Worm (Caenorhabditis elegans) whole organism, young adult: ENCODE measurements around the gene C36B7.1.

ENCODE experiments used
- B0019.2 ChIP-seq: fragments of 200-800 bp; sonication (Bioruptor generic); conservative IDR thresholded peaks from 2 replicates; pipeline ENCODE4 v1.3.6; 2022; ENCODE audit warnings: missing genetic modification reagents, missing genetic modification characterization, missing compliant biosample characterization
- D2030.7 ChIP-seq: fragments of 200-800 bp; sonication (Bioruptor generic); IDR thresholded peaks from 2 replicates; pipeline ENCODE4 v1.3.6; 2022; ENCODE audit warnings: missing genetic modification reagents, missing genetic modification characterization, missing compliant biosample characterization
- F33H1.4 ChIP-seq: fragments of 200-800 bp; sonication (Bioruptor generic); IDR thresholded peaks from 2 replicates; pipeline ENCODE4 v1.3.6; 2022; ENCODE audit warnings: missing genetic modification reagents, missing genetic modification characterization, missing compliant biosample characterization
- F49E8.2 ChIP-seq: sonication (generic microtip); optimal IDR thresholded peaks from 3 replicates; lab custom pipeline; 2017; ENCODE audit warnings: missing genetic modification characterization, mild to moderate bottlenecking, missing compliant biosample characterization, antibody characterized with exemption, moderate library complexity; ENCODE audit not compliant: insufficient read depth
- F55B11.4 ChIP-seq: sonication (generic microtip); optimal IDR thresholded peaks from 2 replicates; lab custom pipeline; 2016; ENCODE audit warnings: missing compliant biosample characterization, missing genetic modification characterization, borderline replicate concordance; ENCODE audit not compliant: insufficient read depth
- K11D2.4 ChIP-seq: fragments of 200-800 bp; sonication (Bioruptor generic); IDR thresholded peaks from 2 replicates; pipeline ENCODE4 v1.3.6; 2022; ENCODE audit warnings: missing genetic modification reagents, missing genetic modification characterization, missing compliant biosample characterization
- Y53F4B.3 ChIP-seq: fragments of 200-800 bp; sonication (Bioruptor generic); IDR thresholded peaks from 2 replicates; pipeline ENCODE4 v1.3.6; 2022; ENCODE audit warnings: missing genetic modification reagents, missing genetic modification characterization, missing compliant biosample characterization
- Y67H2A.10 ChIP-seq: fragments of 200-800 bp; sonication (Bioruptor generic); conservative IDR thresholded peaks from 2 replicates; pipeline ENCODE4 v1.3.6; 2022; ENCODE audit warnings: missing genetic modification reagents, missing genetic modification characterization, missing compliant biosample characterization
- ama-1 ChIP-seq, 3 experiments: fragments of 150-350 bp in 1 of 3; sonication (generic microtip) in 2 of 3; optimal IDR thresholded peaks; 2 replicates each; lab custom pipeline; 2014 to 2018; ENCODE audit warnings: missing biosample characterization in 2 of 3, missing genetic modification characterization in 2 of 3, missing genetic modification reagents in 2 of 3
- attf-6 ChIP-seq: fragments of 200-800 bp; sonication (Bioruptor generic); IDR thresholded peaks from 2 replicates; pipeline ENCODE4 v1.3.6; 2022; ENCODE audit warnings: missing genetic modification reagents, missing genetic modification characterization, missing compliant biosample characterization
- ccch-3 ChIP-seq: fragments of 200-800 bp; sonication (Bioruptor generic); optimal IDR thresholded peaks from 2 replicates; lab custom pipeline; 2018; ENCODE audit warnings: mild to moderate bottlenecking, missing genetic modification characterization, missing compliant biosample characterization
- cebp-1 ChIP-seq, 2 experiments: fragments of 200-800 bp in 1 of 2; sonication (Bioruptor generic) in 1 of 2; sonication (generic microtip) in 1 of 2; IDR thresholded peaks in 1 of 2; optimal IDR thresholded peaks in 1 of 2; 2 replicates each; pipeline versions ENCODE4 v1.3.6 to Lab custom; 2017 to 2022; ENCODE audit warnings: missing compliant biosample characterization in 2 of 2, missing genetic modification characterization in 2 of 2, mild to moderate bottlenecking in 1 of 2, missing genetic modification reagents in 1 of 2, moderate library complexity in 1 of 2
- cebp-2 ChIP-seq: fragments of 200-800 bp; sonication (Bioruptor generic); IDR thresholded peaks from 2 replicates; pipeline ENCODE4 v1.3.6; 2022; ENCODE audit warnings: missing genetic modification characterization, missing compliant biosample characterization
- ceh-100 ChIP-seq: fragments of 200-800 bp; sonication (Bioruptor generic); IDR thresholded peaks from 2 replicates; pipeline ENCODE4 v1.3.6; 2022; ENCODE audit warnings: missing genetic modification reagents, missing genetic modification characterization, missing compliant biosample characterization
- ceh-27 ChIP-seq: fragments of 200-800 bp; sonication (Bioruptor generic); optimal IDR thresholded peaks from 2 replicates; lab custom pipeline; 2018; ENCODE audit warnings: mild to moderate bottlenecking, missing genetic modification characterization, moderate library complexity, missing compliant biosample characterization
- dox-1 ChIP-seq: fragments of 200-800 bp; sonication (Bioruptor generic); IDR thresholded peaks from 2 replicates; pipeline ENCODE4 v1.3.6; 2022; ENCODE audit warnings: missing genetic modification reagents, missing genetic modification characterization, missing compliant biosample characterization
- egl-18 ChIP-seq: fragments of 200-800 bp; sonication (Bioruptor generic); IDR thresholded peaks from 2 replicates; pipeline ENCODE4 v1.3.6; 2022; ENCODE audit warnings: missing genetic modification reagents, missing genetic modification characterization, missing compliant biosample characterization
- egl-44 ChIP-seq: fragments of 200-800 bp; sonication (Bioruptor generic); IDR thresholded peaks from 2 replicates; pipeline ENCODE4 v1.3.6; 2022; ENCODE audit warnings: missing genetic modification reagents, missing genetic modification characterization, missing compliant biosample characterization
- gei-17 ChIP-seq: fragments of 200-800 bp; sonication (Bioruptor generic); optimal IDR thresholded peaks from 2 replicates; lab custom pipeline; 2018; ENCODE audit warnings: mild to moderate bottlenecking, missing genetic modification characterization, missing compliant biosample characterization
- him-1 ChIP-seq: sonication (generic microtip); optimal IDR thresholded peaks from 2 replicates; lab custom pipeline; 2016; ENCODE audit warnings: missing genotype, missing genetic modification reagents, missing genetic modification characterization, missing compliant biosample characterization
- hmg-1.2 ChIP-seq: fragments of 200-800 bp; sonication (Bioruptor generic); IDR thresholded peaks from 2 replicates; pipeline ENCODE4 v1.3.6; 2022; ENCODE audit warnings: missing genetic modification reagents, missing genetic modification characterization, missing compliant biosample characterization
- hmg-20 ChIP-seq: fragments of 200-800 bp; sonication (Bioruptor generic); IDR thresholded peaks from 2 replicates; pipeline ENCODE4 v1.3.6; 2022; ENCODE audit warnings: missing genetic modification reagents, missing genetic modification characterization, missing compliant biosample characterization
- hrde-1 ChIP-seq: sonication (generic microtip); optimal IDR thresholded peaks from 2 replicates; lab custom pipeline; 2016; ENCODE audit warnings: missing genetic modification characterization, mild to moderate bottlenecking, missing compliant biosample characterization, moderate library complexity, missing genotype, missing genetic modification reagents, borderline replicate concordance
- lag-1 ChIP-seq: fragments of 200-800 bp; sonication (Bioruptor generic); IDR thresholded peaks from 2 replicates; pipeline ENCODE4 v1.3.6; 2022; ENCODE audit warnings: missing genetic modification reagents, missing genetic modification characterization, missing compliant biosample characterization
- let-526 ChIP-seq: fragments of 200-800 bp; sonication (Bioruptor generic); IDR thresholded peaks from 2 replicates; pipeline ENCODE4 v1.3.6; 2022; ENCODE audit warnings: missing genetic modification reagents, missing genetic modification characterization, missing compliant biosample characterization
- lin-26 ChIP-seq: fragments of 200-800 bp; sonication (Bioruptor generic); IDR thresholded peaks from 2 replicates; pipeline ENCODE4 v1.3.6; 2022; ENCODE audit warnings: missing genetic modification reagents, missing genetic modification characterization, missing compliant biosample characterization
- lin-40 ChIP-seq: sonication (generic microtip); optimal IDR thresholded peaks from 2 replicates; lab custom pipeline; 2016; ENCODE audit warnings: missing genetic modification characterization, mild to moderate bottlenecking, missing compliant biosample characterization, missing genotype, missing genetic modification reagents
- madf-10 ChIP-seq: sonication (generic microtip); optimal IDR thresholded peaks from 2 replicates; lab custom pipeline; 2016; ENCODE audit warnings: mild to moderate bottlenecking, missing genetic modification characterization, missing compliant biosample characterization
- madf-8 ChIP-seq: fragments of 200-800 bp; sonication (Bioruptor generic); conservative IDR thresholded peaks from 2 replicates; pipeline ENCODE4 v1.3.6; 2022; ENCODE audit warnings: missing genetic modification reagents, missing genetic modification characterization, missing compliant biosample characterization
- mcd-1 ChIP-seq: fragments of 200-800 bp; sonication (Bioruptor generic); IDR thresholded peaks from 2 replicates; pipeline ENCODE4 v1.3.6; 2022; ENCODE audit warnings: missing genetic modification reagents, missing genetic modification characterization, missing compliant biosample characterization
- mel-28 ChIP-seq: sonication (generic microtip); optimal IDR thresholded peaks from 2 replicates; lab custom pipeline; 2016; ENCODE audit warnings: borderline replicate concordance, mild to moderate bottlenecking, missing genetic modification characterization, missing compliant biosample characterization
- nfya-2 ChIP-seq: fragments of 200-800 bp; sonication (Bioruptor generic); IDR thresholded peaks from 2 replicates; pipeline ENCODE4 v1.3.6; 2022; ENCODE audit warnings: missing genetic modification reagents, missing genetic modification characterization, missing compliant biosample characterization
- nfyb-1 ChIP-seq: fragments of 200-800 bp; sonication (Bioruptor generic); IDR thresholded peaks from 2 replicates; pipeline ENCODE4 v1.3.6; 2022; ENCODE audit warnings: missing genetic modification reagents, missing genetic modification characterization, missing compliant biosample characterization
- nhr-179 ChIP-seq: sonication (generic microtip); optimal IDR thresholded peaks from 2 replicates; lab custom pipeline; 2016; ENCODE audit warnings: mild to moderate bottlenecking, missing genetic modification characterization, missing compliant biosample characterization
- pbrm-1 ChIP-seq: fragments of 200-800 bp; sonication (Bioruptor generic); IDR thresholded peaks from 2 replicates; pipeline ENCODE4 v1.3.6; 2022; ENCODE audit warnings: missing genetic modification reagents, missing genetic modification characterization, missing compliant biosample characterization
- snpc-3.4 ChIP-seq: sonication (generic microtip); optimal IDR thresholded peaks from 2 replicates; lab custom pipeline; 2017; ENCODE audit warnings: missing genetic modification characterization, mild to moderate bottlenecking, missing compliant biosample characterization, antibody characterized with exemption, moderate library complexity, missing genotype, missing genetic modification reagents
- zim-3 ChIP-seq: sonication (generic microtip); optimal IDR thresholded peaks from 2 replicates; lab custom pipeline; 2017; ENCODE audit warnings: mild to moderate bottlenecking, missing genetic modification characterization, moderate library complexity, missing compliant biosample characterization
- ztf-22 ChIP-seq: fragments of 200-800 bp; sonication (Bioruptor generic); optimal IDR thresholded peaks from 2 replicates; lab custom pipeline; 2018; ENCODE audit warnings: mild to moderate bottlenecking, missing genetic modification characterization, moderate library complexity, missing compliant biosample characterization

Gene C36B7.1

DNA sequence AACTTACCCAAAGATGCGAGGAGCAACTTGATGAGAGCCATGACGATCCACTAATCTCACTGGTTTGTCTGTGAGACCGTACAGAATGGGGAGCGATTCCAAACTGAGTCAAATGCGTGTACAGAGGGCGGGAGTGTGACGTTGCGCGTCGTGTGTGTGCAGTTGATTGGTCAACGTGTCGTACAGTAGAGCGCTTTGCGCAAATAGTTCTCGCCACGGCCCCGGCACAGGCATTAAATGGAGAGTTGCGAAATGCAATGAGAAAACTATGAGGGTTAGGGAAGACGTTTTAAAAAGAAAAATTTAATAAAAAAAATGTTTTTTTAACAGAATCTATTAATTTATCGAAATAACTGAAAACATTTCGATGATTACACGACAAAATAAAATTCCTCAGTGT lies 44.3 kb upstream of the C36B7.1 start, which contains the start of gene pdi-6 (continued):
- TF ChIP-seq lin-40 (tag; lab: Kevin White, UChicago) = no peak
- peak; percentile 15 for TF ChIP-seq ztf-22 (GFP tag; lab: Kevin White, UChicago)
- TF ChIP-seq zim-3 = no peak
- no peak for TF ChIP-seq madf-8
- TF ChIP-seq hmg-20 (GFP tag; lab: Robert Waterston, UW) = 0 out of 2 replicates have a peak, but pooled peaks have one; percentile 4
- TF ChIP-seq K11D2.4 = peak; percentile 84
- TF ChIP-seq egl-18 (GFP tag; lab: Robert Waterston, UW) = no peak
- TF ChIP-seq egl-44 (GFP tag; lab: Robert Waterston, UW) = no peak
- TF ChIP-seq Y67H2A.10 = 0 out of 2 replicates have a peak, but pooled peaks have one; percentile 14
- peak; percentile 85; the same call in 1 of the 2 replicates for TF ChIP-seq pbrm-1 (GFP tag; lab: Robert Waterston, UW)
- no peak for TF ChIP-seq ama-1 (optimal IDR thresholded peaks at IDR 0.05; lab: Kevin White, UChicago)
- TF ChIP-seq ama-1 (GFP tag; optimal IDR thresholded peaks at IDR 0.05; lab: Kevin White, UChicago) = no peak
- TF ChIP-seq lin-26 = 0 out of 2 replicates have a peak, but pooled peaks have one; percentile 22
- peak; percentile 98 for TF ChIP-seq mcd-1 (GFP tag; lab: Robert Waterston, UW)
- no peak for TF ChIP-seq ceh-100
- no peak for TF ChIP-seq nhr-179
- TF ChIP-seq D2030.7 = no peak
- TF ChIP-seq hmg-1.2 (GFP tag; lab: Robert Waterston, UW) = peak; percentile 62; the same call in 1 of the 2 replicates
- TF ChIP-seq F33H1.4 (GFP tag; lab: Robert Waterston, UW) = peak; percentile 16; the same call in 1 of the 2 replicates
- peak; percentile 98 for TF ChIP-seq cebp-1 (GFP tag; IDR thresholded peaks at IDR 0.05; lab: Robert Waterston, UW)
- peak; percentile 99 for TF ChIP-seq cebp-1 (tag; optimal IDR thresholded peaks at IDR 0.05; lab: Kevin White, UChicago)
- no peak for TF ChIP-seq mel-28
- peak; percentile 73 for TF ChIP-seq madf-10 (tag; lab: Kevin White, UChicago)
- TF ChIP-seq F49E8.2 (tag; lab: Kevin White, UChicago) = no peak
- TF ChIP-seq attf-6 (GFP tag; lab: Robert Waterston, UW) = no peak
- TF ChIP-seq F55B11.4 (tag; lab: Kevin White, UChicago) = no peak
- TF ChIP-seq him-1 (tag; lab: Kevin White, UChicago) = no peak
- peak; percentile 95; the same call in 1 of the 2 replicates for TF ChIP-seq dox-1
- TF ChIP-seq nfyb-1 = peak; percentile 100
- peak; percentile 92 for TF ChIP-seq ceh-27
- TF ChIP-seq, all 124 proteins: peak for 53

- TF ChIP-seq snpc-3.4 (tag; lab: Kevin White, UChicago) (no peak), nfya-2 (GFP tag; lab: Robert Waterston, UW) (no peak), cebp-2 (GFP tag; lab: Robert Waterston, UW) (no peak), ceh-100 (no peak), lag-1 (GFP tag; lab: Robert Waterston, UW) (no peak), madf-10 (tag; lab: Kevin White, UChicago) (no peak), egl-18 (GFP tag; lab: Robert Waterston, UW) (no peak), ccch-3 (GFP tag; lab: Kevin White, UChicago) (no peak), B0019.2 (GFP tag; lab: Robert Waterston, UW) (no peak), pbrm-1 (GFP tag; lab: Robert Waterston, UW) (no peak), let-526 (GFP tag; lab: Robert Waterston, UW) (no peak), gei-17 (GFP tag; lab: Kevin White, UChicago) (no peak), ceh-27 (no peak), Y53F4B.3 (GFP tag; lab: Robert Waterston, UW) (no peak), hrde-1 (tag; lab: Kevin White, UChicago) (no peak)
Measured at ce11 chrX:7075250-7075649, 37.4 kb upstream of the C36B7.1 start, which contains the start of gene B0403.6. B0403.6 (minus strand) TSS chrX:7075350.
